Fruit fly (Drosophila melanogaster): ENCODE results near the gene Gtpx.

Gene Gtpx

DNA sequence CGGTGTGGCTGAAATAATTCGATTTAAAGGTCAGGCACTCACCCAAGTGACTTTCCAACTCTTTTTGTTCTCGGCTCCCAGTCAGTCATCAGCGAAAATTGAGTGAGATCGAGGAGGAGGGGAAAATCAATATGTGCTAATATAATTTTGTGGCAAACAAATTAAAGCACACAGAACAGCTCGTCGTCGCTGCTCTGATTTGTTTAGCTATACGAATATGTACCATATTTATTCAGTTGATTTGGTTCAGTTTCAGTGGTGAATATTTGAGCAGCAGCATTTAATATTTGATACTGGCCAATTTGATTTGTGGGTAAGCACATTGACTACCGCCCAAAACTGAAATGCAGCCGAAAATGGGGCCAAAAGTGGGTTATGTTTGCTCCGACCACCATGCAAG, 20.6 kb upstream of the Gtpx start (continued):
- peak; percentile 8 for TF ChIP-seq nmo (GFP tag; optimal IDR thresholded peaks at IDR 0.05)
- no peak for TF ChIP-seq disco-r (GFP tag; optimal IDR thresholded peaks at IDR 0.05)
- TF ChIP-seq CG18764 (GFP tag; optimal IDR thresholded peaks at IDR 0.05) = peak; percentile 55
- no peak for TF ChIP-seq trem (tag; optimal IDR thresholded peaks at IDR 0.05)
- no peak for TF ChIP-seq wor (GFP tag; IDR thresholded peaks at IDR 0.05)
- no peak for TF ChIP-seq Poxn (GFP tag; IDR thresholded peaks at IDR 0.05)
- no peak for TF ChIP-seq CG6689 (GFP tag; IDR thresholded peaks at IDR 0.05)
- no peak for TF ChIP-seq vnd (GFP tag; IDR thresholded peaks at IDR 0.05; ENCODE audit: partially characterized antibody)
- no peak for TF ChIP-seq Opbp (GFP tag; IDR thresholded peaks at IDR 0.05; ENCODE audit: partially characterized antibody)
- TF ChIP-seq schlank (tag; optimal IDR thresholded peaks at IDR 0.05) = no peak
- no peak for TF ChIP-seq slbo (GFP tag; IDR thresholded peaks at IDR 0.05)
- no peak for TF ChIP-seq tna (GFP tag; IDR thresholded peaks at IDR 0.05; ENCODE audit: partially characterized antibody)
- TF ChIP-seq exex (tag; optimal IDR thresholded peaks at IDR 0.05) = no peak
- TF ChIP-seq CG10462 (GFP tag; optimal IDR thresholded peaks at IDR 0.05) = peak; percentile 23
- TF ChIP-seq CG14710 (tag; optimal IDR thresholded peaks at IDR 0.05) = peak; percentile 30
- TF ChIP-seq Mes4 (GFP tag; optimal IDR thresholded peaks at IDR 0.05) = peak; percentile 52
- no peak for TF ChIP-seq CG15696 (tag; optimal IDR thresholded peaks at IDR 0.05)
- no peak for TF ChIP-seq inv (GFP tag; IDR thresholded peaks at IDR 0.05; ENCODE audit: partially characterized antibody)
- peak; percentile 58 for TF ChIP-seq CG12071 (GFP tag; optimal IDR thresholded peaks at IDR 0.05)
- peak; percentile 45 for TF ChIP-seq trh (GFP tag; optimal IDR thresholded peaks at IDR 0.05)
- TF ChIP-seq CG14050 (GFP tag; IDR thresholded peaks at IDR 0.05) = no peak
- TF ChIP-seq gem (tag; optimal IDR thresholded peaks at IDR 0.05) = peak; percentile 61
- TF ChIP-seq corto (GFP tag; optimal IDR thresholded peaks at IDR 0.05) = no peak
- TF ChIP-seq CG7963 (GFP tag; IDR thresholded peaks at IDR 0.05; ENCODE audit: partially characterized antibody) = no peak
- no peak for TF ChIP-seq sr (GFP tag; IDR thresholded peaks at IDR 0.05)
- no peak for TF ChIP-seq en (GFP tag; optimal IDR thresholded peaks at IDR 0.05)
- TF ChIP-seq fru (optimal IDR thresholded peaks at IDR 0.05) = no peak
- TF ChIP-seq chm (GFP tag; IDR thresholded peaks at IDR 0.05) = no peak
- TF ChIP-seq ssp (GFP tag; IDR thresholded peaks at IDR 0.05) = no peak
- TF ChIP-seq CG10274 (GFP tag; optimal IDR thresholded peaks at IDR 0.05) = no peak
- no peak for TF ChIP-seq NC2α (GFP tag; optimal IDR thresholded peaks at IDR 0.05)
- TF ChIP-seq pan (optimal IDR thresholded peaks at IDR 0.05) = no peak
- TF ChIP-seq pan (GFP tag; optimal IDR thresholded peaks at IDR 0.05 in 1 of 2, IDR thresholded peaks at IDR 0.05 in 1 of 2) = no peak
- no peak for TF ChIP-seq HLHmδ (GFP tag; optimal IDR thresholded peaks at IDR 0.05)
- peak; percentile 14 to 46 for TF ChIP-seq dpn (GFP tag; optimal IDR thresholded peaks at IDR 0.05)
- peak; percentile 19 for TF ChIP-seq CHES-1-like (GFP tag; optimal IDR thresholded peaks at IDR 0.05)
- peak; percentile 55 for TF ChIP-seq CG3281 (GFP tag; optimal IDR thresholded peaks at IDR 0.05)
- no peak for TF ChIP-seq jing (GFP tag; optimal IDR thresholded peaks at IDR 0.05)
- no peak for TF ChIP-seq Optix (GFP tag; IDR thresholded peaks at IDR 0.05)
- no peak for TF ChIP-seq CG3847 (GFP tag; IDR thresholded peaks at IDR 0.05)
- peak in 1 of 3 experiments; percentile 49 for TF ChIP-seq lola (GFP tag; optimal IDR thresholded peaks at IDR 0.05)
- TF ChIP-seq Vsx1 (GFP tag; optimal IDR thresholded peaks at IDR 0.05) = peak; percentile 11
- no peak for TF ChIP-seq pfk (GFP tag; optimal IDR thresholded peaks at IDR 0.05)
- no peak for TF ChIP-seq GATAe (GFP tag; conservative IDR thresholded peaks at IDR 0.05)
- TF ChIP-seq shn (GFP tag; optimal IDR thresholded peaks at IDR 0.05) = peak; percentile 5
- TF ChIP-seq fd64A (GFP tag; optimal IDR thresholded peaks at IDR 0.05) = peak; percentile 67
- TF ChIP-seq tin (GFP tag; optimal IDR thresholded peaks at IDR 0.05) = no peak
- TF ChIP-seq C15 (GFP tag; IDR thresholded peaks at IDR 0.05) = no peak
- TF ChIP-seq Dfd (GFP tag; optimal IDR thresholded peaks at IDR 0.05) = no peak
- no peak for TF ChIP-seq CG32772 (GFP tag; IDR thresholded peaks at IDR 0.05)
- peak; percentile 30 for TF ChIP-seq odd (GFP tag; optimal IDR thresholded peaks at IDR 0.05)
- peak; percentile 26 for TF ChIP-seq Oli (tag; optimal IDR thresholded peaks at IDR 0.05)
